Worm (Caenorhabditis elegans) whole organism, late embryonic: Measurements from ENCODE around the gene F26F2.11.

Experiments
- fkh-10 ChIP-seq: fragments of 150-350 bp; optimal IDR thresholded peaks from 2 replicates; lab custom pipeline; 2014; ENCODE audit warnings: missing biosample characterization, missing genetic modification reagents, missing genetic modification characterization
- rnt-1 ChIP-seq: sonication (generic microtip); optimal IDR thresholded peaks from 2 replicates; lab custom pipeline; 2016; ENCODE audit warnings: missing genetic modification characterization, missing compliant biosample characterization

- TF ChIP-seq rnt-1 = no peak
- no peak for TF ChIP-seq fkh-10 (GFP tag; lab: Kevin White, UChicago)
Measured at ce11 chrV:20556260-20556659, 39.3 kb downstream of the F26F2.11 start, which contains the start of gene Y38H6C.23.
